Worm (Caenorhabditis elegans): Measurements from ENCODE around the gene rab-37.

rab-37 gene

DNA sequence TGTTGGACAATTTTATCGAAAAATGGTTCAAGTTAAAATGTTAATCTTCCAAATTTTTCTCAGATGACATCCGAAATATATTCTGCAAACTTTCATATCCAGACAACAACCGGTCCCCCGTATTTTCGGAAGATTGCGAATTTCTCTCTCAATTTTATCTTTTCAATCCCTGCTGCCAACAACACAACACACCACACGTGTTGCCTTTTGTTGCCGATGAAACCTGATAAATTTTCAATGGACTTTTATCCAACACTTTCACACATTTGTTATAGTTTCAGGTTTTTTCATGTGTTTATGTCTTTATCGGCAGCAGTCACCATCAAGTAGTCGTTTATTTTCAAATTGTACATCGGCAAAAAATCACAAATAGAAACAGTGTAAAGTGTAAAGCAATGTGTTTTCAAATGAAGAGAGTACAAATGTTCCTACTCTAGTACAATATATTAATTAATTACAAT lies 10.6 kb upstream of the rab-37 start (continued):
- TF ChIP-seq spr-3 (GFP tag; optimal IDR thresholded peaks at IDR 0.05) (no peak), ceh-32 (tag; optimal IDR thresholded peaks at IDR 0.05; ENCODE audit: poor library complexity) (no peak)

DNA sequence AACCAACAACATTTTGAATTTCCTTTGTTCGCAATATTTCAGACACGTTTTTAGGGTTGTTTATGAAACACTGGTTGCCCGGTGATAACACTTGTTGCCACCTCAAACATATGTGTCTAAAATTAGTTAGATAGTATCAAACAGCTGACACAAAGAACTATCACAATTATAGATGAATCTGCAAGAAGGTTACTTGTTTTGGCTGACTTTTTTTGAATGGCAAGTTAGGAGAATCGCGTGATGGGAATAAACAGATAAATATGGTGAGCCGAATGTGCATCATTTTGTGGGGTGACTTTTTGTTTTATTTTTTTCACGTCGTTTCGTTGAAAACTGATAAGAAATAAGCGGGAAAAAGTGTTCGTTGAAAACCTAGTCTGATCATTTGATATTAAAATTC lies 9.5 kb upstream of the rab-37 start:
- peak; percentile 84 for TF ChIP-seq dve-1 (tag; optimal IDR thresholded peaks at IDR 0.05; ENCODE audit: insufficient read depth)
- peak; percentile 3 for TF ChIP-seq mxl-3 (GFP tag; optimal IDR thresholded peaks at IDR 0.05)
- TF ChIP-seq dmd-6 (GFP tag; IDR thresholded peaks at IDR 0.05), result peak; percentile 75
- peak in 1 of 2 experiments; percentile 0 for TF ChIP-seq lsy-2 (tag; optimal IDR thresholded peaks at IDR 0.05)
- TF ChIP-seq lin-29 (GFP tag; IDR thresholded peaks at IDR 0.05), result no peak
- no peak for TF ChIP-seq Y105C5A.15 (GFP tag; IDR thresholded peaks at IDR 0.05)
- no peak for TF ChIP-seq nhr-102 (tag; optimal IDR thresholded peaks at IDR 0.05)
- TF ChIP-seq php-3 (GFP tag; IDR thresholded peaks at IDR 0.05), result peak; percentile 43; the same call in 1 of the 2 replicates
- peak; percentile 76 for TF ChIP-seq mdt-29 (GFP tag; IDR thresholded peaks at IDR 0.05)
- peak; percentile 92 for TF ChIP-seq aha-1 (tag)
- peak; percentile 73 for TF ChIP-seq hlh-11 (tag; optimal IDR thresholded peaks at IDR 0.05)
- TF ChIP-seq tra-1 (GFP tag; IDR thresholded peaks at IDR 0.05), result 0 out of 2 replicates have a peak, but pooled peaks have one; percentile 51
- TF ChIP-seq nhr-41 (GFP tag; IDR thresholded peaks at IDR 0.05), result no peak
- no peak for TF ChIP-seq skn-1 (tag; optimal IDR thresholded peaks at IDR 0.05)
- peak; percentile 37 for TF ChIP-seq mep-1 (tag; optimal IDR thresholded peaks at IDR 0.05)
- TF ChIP-seq unc-130 (GFP tag; optimal IDR thresholded peaks at IDR 0.05), result no peak
- no peak for TF ChIP-seq snpc-4 (tag; optimal IDR thresholded peaks at IDR 0.05)
- TF ChIP-seq zfp-2 (tag; optimal IDR thresholded peaks at IDR 0.05), result no peak
- peak; percentile 36 for TF ChIP-seq nhr-28 (tag; optimal IDR thresholded peaks at IDR 0.05)
- TF ChIP-seq hlh-30 (tag; optimal IDR thresholded peaks at IDR 0.05; ENCODE audit: insufficient read depth), result peak; percentile 36
- TF ChIP-seq pqm-1 (tag; optimal IDR thresholded peaks at IDR 0.05), result peak; percentile 62
- no peak for TF ChIP-seq ctbp-1 (GFP tag; IDR thresholded peaks at IDR 0.05)
- peak in 1 of 2 experiments; percentile 3 for TF ChIP-seq daf-16 (GFP tag; optimal IDR thresholded peaks at IDR 0.05)
- peak; percentile 99 for TF ChIP-seq daf-16 (tag; optimal IDR thresholded peaks at IDR 0.05)

DNA sequence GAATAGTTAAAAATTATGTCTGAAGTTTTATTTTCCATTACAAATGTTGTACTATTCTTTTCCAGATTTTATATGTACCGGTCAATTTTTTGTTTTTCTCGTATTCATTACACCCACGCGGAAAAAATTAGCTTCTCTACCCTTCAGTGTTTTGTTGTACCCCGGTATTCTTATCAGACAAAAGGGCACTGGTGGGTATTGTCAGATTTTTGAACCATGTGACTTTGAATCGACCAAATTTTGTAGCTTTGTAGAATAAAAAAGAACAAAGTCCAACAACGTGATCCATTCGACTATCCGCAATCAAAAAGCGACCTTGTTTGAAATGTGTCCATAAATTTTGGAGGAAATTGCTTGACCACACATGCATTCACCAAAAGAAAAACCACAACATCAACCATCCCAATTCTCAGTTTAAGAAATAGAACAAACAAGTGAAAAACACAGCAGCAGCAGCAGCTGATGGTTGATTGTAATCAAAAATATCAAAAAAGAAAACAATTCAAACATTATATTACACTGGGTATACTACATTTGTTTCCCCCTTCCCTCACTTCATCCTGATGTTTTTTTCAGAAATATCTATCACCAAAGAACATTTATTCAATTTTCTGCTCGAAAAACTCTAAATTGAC lies 9.0 kb upstream of the rab-37 start:
- TF ChIP-seq tra-1 (GFP tag; IDR thresholded peaks at IDR 0.05) (no peak), ces-1 (GFP tag; optimal IDR thresholded peaks at IDR 0.05) (no peak), nhr-11 (tag; optimal IDR thresholded peaks at IDR 0.05) (peak; percentile 2), zip-2 (tag; optimal IDR thresholded peaks at IDR 0.05) (no peak), mes-2 (tag; optimal IDR thresholded peaks at IDR 0.05; ENCODE audit: poor library complexity, severe bottlenecking) (no peak), F10B5.3 (tag; optimal IDR thresholded peaks at IDR 0.05) (no peak), lin-38 (GFP tag; IDR thresholded peaks at IDR 0.05) (no peak), ama-1 (optimal IDR thresholded peaks at IDR 0.05) (no peak), T20F7.1 (GFP tag; optimal IDR thresholded peaks at IDR 0.05) (no peak), pha-4 (GFP tag; IDR thresholded peaks at IDR 0.05) (no peak), pha-4 (tag; optimal IDR thresholded peaks at IDR 0.05) (no peak), mdt-29 (GFP tag; IDR thresholded peaks at IDR 0.05) (peak; percentile 50; the same call in 1 of the 2 replicates), arid-1 (GFP tag; conservative IDR thresholded peaks at IDR 0.05) (no peak), hlh-30 (tag; optimal IDR thresholded peaks at IDR 0.05; ENCODE audit: insufficient read depth) (peak; percentile 68), fos-1 (tag; optimal IDR thresholded peaks at IDR 0.05) (no peak), lin-13 (GFP tag; optimal IDR thresholded peaks at IDR 0.05) (no peak), spr-3 (GFP tag; optimal IDR thresholded peaks at IDR 0.05) (no peak), lin-29 (GFP tag; IDR thresholded peaks at IDR 0.05) (no peak), daf-12 (tag; optimal IDR thresholded peaks at IDR 0.05) (no peak), sdz-12 (GFP tag; optimal IDR thresholded peaks at IDR 0.05) (no peak), ceh-20 (GFP tag; IDR thresholded peaks at IDR 0.05) (no peak), cey-2 (tag; optimal IDR thresholded peaks at IDR 0.05; ENCODE audit: borderline replicate concordance, insufficient read depth) (no peak), nhr-111 (GFP tag; optimal IDR thresholded peaks at IDR 0.05) (no peak), nhr-42 (GFP tag; IDR thresholded peaks at IDR 0.05) (no peak), ZK546.5 (tag; optimal IDR thresholded peaks at IDR 0.05) (no peak), dve-1 (tag; optimal IDR thresholded peaks at IDR 0.05; ENCODE audit: insufficient read depth) (peak; percentile 77), madf-5 (GFP tag; IDR thresholded peaks at IDR 0.05) (no peak), snpc-4 (tag; optimal IDR thresholded peaks at IDR 0.05) (no peak), dmd-6 (GFP tag; IDR thresholded peaks at IDR 0.05) (peak; percentile 15; the same call in 1 of the 2 replicates)
